Worm (Caenorhabditis elegans): ENCODE measurements around the gene vps-24.

The vps-24 gene

DNA sequence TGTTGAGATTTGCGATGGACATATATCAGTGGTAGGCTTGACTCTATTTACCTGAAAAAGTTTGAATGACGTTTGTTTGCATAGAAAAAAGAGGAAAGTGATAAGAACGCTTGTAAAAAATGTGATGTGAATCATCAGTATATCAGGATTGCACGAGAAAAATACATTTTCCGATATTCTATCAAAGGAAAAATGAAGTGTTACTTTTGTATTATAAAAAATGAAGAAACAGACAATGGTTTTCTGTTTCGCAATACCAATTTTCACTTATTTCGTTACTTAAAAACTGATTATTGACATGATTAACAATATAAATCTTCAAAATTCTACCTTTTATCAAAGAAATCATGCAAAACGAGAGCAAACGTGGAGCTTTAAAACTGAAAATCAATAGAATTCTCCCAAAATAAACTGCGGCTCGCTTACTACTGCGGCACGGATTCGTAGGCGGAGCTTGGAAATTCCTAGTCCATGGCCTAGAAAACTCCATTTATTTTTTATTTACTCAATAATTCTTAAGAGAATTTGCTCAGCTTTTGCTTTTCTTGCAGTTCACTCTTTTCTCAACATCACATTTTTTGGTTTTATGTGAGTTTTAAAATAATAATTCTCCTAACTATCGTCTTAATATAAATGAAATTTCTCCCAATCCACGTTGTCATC, at the start of gene vps-24, which contains the start of gene eif-1:
Gene vps-24 (plus strand): TSS at position 469 of the 663 bp plus-strand sequence.
Gene eif-1 (minus strand): TSS at position 51 of the 663 bp plus-strand sequence.
- TF ChIP-seq nhr-6 (tag; optimal IDR thresholded peaks at IDR 0.05) (peak; percentile 59), nhr-11 (tag; optimal IDR thresholded peaks at IDR 0.05) (no peak), lin-38 (GFP tag; IDR thresholded peaks at IDR 0.05) (peak; percentile 52), hif-1 (tag; optimal IDR thresholded peaks at IDR 0.05) (peak in 1 of 2 experiments; percentile 68), zfp-2 (tag; optimal IDR thresholded peaks at IDR 0.05) (no peak), aly-2 (tag; optimal IDR thresholded peaks at IDR 0.05) (no peak), lin-13 (GFP tag; optimal IDR thresholded peaks at IDR 0.05) (peak; percentile 48), hlh-11 (tag; optimal IDR thresholded peaks at IDR 0.05) (no peak), ceh-44 (GFP tag; IDR thresholded peaks at IDR 0.05) (no peak), tag-97 (GFP tag; IDR thresholded peaks at IDR 0.05) (no peak), duxl-1 (tag; optimal IDR thresholded peaks at IDR 0.05; ENCODE audit: poor library complexity) (no peak), unc-39 (tag; optimal IDR thresholded peaks at IDR 0.05) (no peak), nhr-77 (tag; optimal IDR thresholded peaks at IDR 0.05) (no peak), Y5F2A.4 (GFP tag; optimal IDR thresholded peaks at IDR 0.05) (no peak), daf-8 (GFP tag; IDR thresholded peaks at IDR 0.05) (no peak), dmd-8 (GFP tag; IDR thresholded peaks at IDR 0.05) (no peak), nhr-28 (tag; optimal IDR thresholded peaks at IDR 0.05) (no peak), pha-4 (GFP tag; IDR thresholded peaks at IDR 0.05) (no peak), pha-4 (tag; optimal IDR thresholded peaks at IDR 0.05) (no peak), ceh-28 (tag; optimal IDR thresholded peaks at IDR 0.05) (no peak), unc-62 (GFP tag; optimal IDR thresholded peaks at IDR 0.05 in 1 of 2) (no peak), unc-62 (tag; optimal IDR thresholded peaks at IDR 0.05) (no peak), attf-4 (tag; optimal IDR thresholded peaks at IDR 0.05) (no peak), zip-11 (GFP tag; IDR thresholded peaks at IDR 0.05) (no peak), rbr-2 (tag; optimal IDR thresholded peaks at IDR 0.05) (peak; percentile 3), cey-2 (tag; optimal IDR thresholded peaks at IDR 0.05; ENCODE audit: borderline replicate concordance, insufficient read depth) (no peak), dpl-1 (GFP tag; optimal IDR thresholded peaks at IDR 0.05) (peak; percentile 71), mep-1 (tag; optimal IDR thresholded peaks at IDR 0.05) (peak; percentile 18), dve-1 (tag; optimal IDR thresholded peaks at IDR 0.05; ENCODE audit: insufficient read depth) (peak; percentile 16), lsy-2 (tag; optimal IDR thresholded peaks at IDR 0.05) (peak in 1 of 2 experiments; percentile 62), mdt-29 (GFP tag; IDR thresholded peaks at IDR 0.05) (no peak), Y48G9A.11 (GFP tag; IDR thresholded peaks at IDR 0.05) (0 out of 2 replicates have a peak, but pooled peaks have one; percentile 20), mxl-3 (GFP tag; optimal IDR thresholded peaks at IDR 0.05) (peak; percentile 24), jun-1 (tag; optimal IDR thresholded peaks at IDR 0.05) (no peak), lim-7 (GFP tag; IDR thresholded peaks at IDR 0.05) (no peak), F49E8.2 (tag; optimal IDR thresholded peaks at IDR 0.05; ENCODE audit: borderline replicate concordance) (no peak), daf-16 (GFP tag; optimal IDR thresholded peaks at IDR 0.05) (no peak), daf-16 (tag; optimal IDR thresholded peaks at IDR 0.05) (peak; percentile 47), T26A8.4 (GFP tag; IDR thresholded peaks at IDR 0.05) (no peak), nhr-76 (tag; optimal IDR thresholded peaks at IDR 0.05) (no peak), F10B5.3 (tag; optimal IDR thresholded peaks at IDR 0.05) (no peak), aha-1 (tag) (peak; percentile 95), nhr-42 (GFP tag; IDR thresholded peaks at IDR 0.05) (no peak), lin-1 (GFP tag; IDR thresholded peaks at IDR 0.05) (no peak), lin-39 (tag; optimal IDR thresholded peaks at IDR 0.05) (no peak), ctbp-1 (GFP tag; IDR thresholded peaks at IDR 0.05) (no peak), ceh-20 (GFP tag; IDR thresholded peaks at IDR 0.05) (no peak), nhr-10 (tag; optimal IDR thresholded peaks at IDR 0.05) (no peak), Y75B8A.6 (GFP tag; IDR thresholded peaks at IDR 0.05) (no peak), F26F4.8 (GFP tag; conservative IDR thresholded peaks at IDR 0.05) (no peak), mdl-1 (tag; optimal IDR thresholded peaks at IDR 0.05) (no peak), lir-3 (tag; optimal IDR thresholded peaks at IDR 0.05) (no peak)
